Worm (Caenorhabditis elegans) whole organism, L1 larva: Measurements from ENCODE around the gene utx-1.
A peak's percentile ranks its signal among the peaks of the same experiment; 100 is the strongest.
"Not testable (repeated sequence)": the region's sequence is repeated elsewhere in the genome, so short reads cannot be mapped to it uniquely, and the experiment has no call there.

Experiments
- C16A3.4 ChIP-seq: fragments of 150-350 bp; optimal IDR thresholded peaks from 2 replicates; lab custom pipeline; 2014; ENCODE audit warnings: missing biosample characterization, missing genetic modification characterization
- C34B4.2 ChIP-seq: sonication (generic microtip); optimal IDR thresholded peaks from 2 replicates; lab custom pipeline; 2017; ENCODE audit warnings: mild to moderate bottlenecking, missing genetic modification characterization, missing compliant biosample characterization
- aha-1 ChIP-seq: fragments of 150-350 bp; optimal IDR thresholded peaks from 2 replicates; lab custom pipeline; 2014; ENCODE audit warnings: missing biosample characterization, missing genetic modification characterization
- alr-1 ChIP-seq: fragments of 200-800 bp; sonication (Bioruptor generic); optimal IDR thresholded peaks from 2 replicates; lab custom pipeline; 2018; ENCODE audit warnings: borderline replicate concordance, mild to moderate bottlenecking, missing genetic modification characterization, missing compliant biosample characterization
- ama-1 ChIP-seq: fragments of 150-350 bp; optimal IDR thresholded peaks from 2 replicates; lab custom pipeline; 2014
- ceh-8 ChIP-seq: fragments of 200-800 bp; sonication (Bioruptor generic); optimal IDR thresholded peaks from 2 replicates; lab custom pipeline; 2018; ENCODE audit warnings: mild to moderate bottlenecking, missing genetic modification characterization, moderate library complexity, missing compliant biosample characterization
- ceh-82 ChIP-seq, 3 experiments: fragments of 150-350 bp in 1 of 3; sonication (generic microtip) in 2 of 3; optimal IDR thresholded peaks; 2 replicates each; lab custom pipeline; 2014 to 2017; ENCODE audit warnings: missing biosample characterization in 3 of 3, missing genetic modification characterization in 3 of 3
- ceh-90 ChIP-seq: sonication (generic microtip); optimal IDR thresholded peaks from 2 replicates; lab custom pipeline; 2016; ENCODE audit warnings: missing genetic modification characterization, missing compliant biosample characterization
- ces-1 ChIP-seq: fragments of 150-350 bp; optimal IDR thresholded peaks from 2 replicates; lab custom pipeline; 2014; ENCODE audit warnings: missing biosample characterization, missing genetic modification reagents, missing genetic modification characterization
- dsc-1 ChIP-seq: sonication (generic microtip); optimal IDR thresholded peaks from 2 replicates; lab custom pipeline; 2016; ENCODE audit warnings: mild to moderate bottlenecking, missing genetic modification characterization, missing compliant biosample characterization
- efl-3 ChIP-seq: fragments of 200-800 bp; sonication (Bioruptor generic); optimal IDR thresholded peaks from 2 replicates; lab custom pipeline; 2018; ENCODE audit warnings: mild to moderate bottlenecking, missing genetic modification characterization, missing compliant biosample characterization
- egl-27 ChIP-seq, 2 experiments: fragments of 150-350 bp in 1 of 2; sonication (generic microtip); optimal IDR thresholded peaks; 3 replicates each; lab custom pipeline; 2017 to 2018; ENCODE audit warnings: missing biosample characterization in 2 of 2, missing genetic modification characterization in 2 of 2, missing genetic modification reagents in 2 of 2
- elt-2 ChIP-seq: sonication (generic microtip); optimal IDR thresholded peaks from 2 replicates; lab custom pipeline; 2016; ENCODE audit warnings: missing genetic modification characterization, mild to moderate bottlenecking, inconsistent platforms, missing compliant biosample characterization, missing genetic modification reagents
- ets-5 ChIP-seq: fragments of 200-800 bp; sonication (Bioruptor generic); IDR thresholded peaks from 2 replicates; pipeline ENCODE4 v1.3.6; 2022; ENCODE audit warnings: missing genetic modification characterization, missing compliant biosample characterization
- fkh-10 ChIP-seq: sonication (generic microtip); optimal IDR thresholded peaks from 2 replicates; lab custom pipeline; 2017; ENCODE audit warnings: missing biosample characterization, missing genetic modification reagents, missing genetic modification characterization
- fkh-8 ChIP-seq: sonication (generic microtip); optimal IDR thresholded peaks from 2 replicates; lab custom pipeline; 2016; ENCODE audit warnings: mild to moderate bottlenecking, missing genetic modification characterization, missing compliant biosample characterization
- fos-1 ChIP-seq: fragments of 150-350 bp; optimal IDR thresholded peaks from 2 replicates; lab custom pipeline; 2014; ENCODE audit warnings: missing biosample characterization, missing genetic modification characterization
- isw-1 ChIP-seq: fragments of 200-800 bp; sonication (Bioruptor generic); IDR thresholded peaks from 2 replicates; pipeline ENCODE4 v1.3.6; 2022; ENCODE audit warnings: missing genetic modification characterization, missing compliant biosample characterization
- jun-1 ChIP-seq: fragments of 150-350 bp; optimal IDR thresholded peaks from 2 replicates; lab custom pipeline; 2014; ENCODE audit warnings: missing biosample characterization, missing genetic modification reagents, missing genetic modification characterization
- lin-35 ChIP-seq, 2 experiments: fragments of 150-350 bp; optimal IDR thresholded peaks; 2 replicates each; lab custom pipeline; 2014; ENCODE audit warnings: missing biosample characterization in 2 of 2, missing genetic modification characterization in 2 of 2, missing genetic modification reagents in 2 of 2
- lin-39 ChIP-seq: fragments of 150-350 bp; optimal IDR thresholded peaks from 2 replicates; lab custom pipeline; 2014; ENCODE audit warnings: missing biosample characterization, missing genetic modification reagents, missing genetic modification characterization
- lsy-2 ChIP-seq, 2 experiments: fragments of 150-350 bp; optimal IDR thresholded peaks; 2 replicates each; lab custom pipeline; 2014; ENCODE audit warnings: missing biosample characterization in 2 of 2, missing genetic modification characterization in 2 of 2
- mdl-1 ChIP-seq, 2 experiments: fragments of 150-350 bp; optimal IDR thresholded peaks; 2 replicates each; lab custom pipeline; 2014 to 2017; ENCODE audit warnings: missing biosample characterization in 2 of 2, missing genetic modification characterization in 2 of 2, inconsistent platforms in 1 of 2
- mef-2 ChIP-seq: fragments of 150-350 bp; optimal IDR thresholded peaks from 2 replicates; lab custom pipeline; 2014; ENCODE audit warnings: missing biosample characterization, missing genetic modification characterization
- nhr-19 ChIP-seq: fragments of 200-800 bp; sonication (Bioruptor generic); conservative IDR thresholded peaks from 2 replicates; pipeline ENCODE4 v1.3.6; 2022; ENCODE audit warnings: missing genetic modification characterization, missing compliant biosample characterization
- nhr-47 ChIP-seq: sonication (generic microtip); optimal IDR thresholded peaks from 2 replicates; lab custom pipeline; 2016; ENCODE audit warnings: mild to moderate bottlenecking, missing genetic modification characterization, moderate library complexity, missing compliant biosample characterization
- nhr-76 ChIP-seq: sonication (generic microtip); optimal IDR thresholded peaks from 2 replicates; lab custom pipeline; 2017; ENCODE audit warnings: missing biosample characterization, missing genetic modification characterization
- nhr-77 ChIP-seq: fragments of 150-350 bp; optimal IDR thresholded peaks from 2 replicates; lab custom pipeline; 2014; ENCODE audit warnings: missing biosample characterization, missing genetic modification characterization
- nhr-85 ChIP-seq: sonication (generic microtip); peaks from one replicate; lab custom pipeline; 2016; ENCODE audit warnings: missing genetic modification characterization, inconsistent platforms, missing compliant biosample characterization
- nhr-90 ChIP-seq: sonication (generic microtip); optimal IDR thresholded peaks from 2 replicates; lab custom pipeline; 2016; ENCODE audit warnings: mild to moderate bottlenecking, missing genetic modification characterization, missing compliant biosample characterization; ENCODE audit not compliant: poor library complexity
- pag-3 ChIP-seq: sonication (generic microtip); optimal IDR thresholded peaks from 2 replicates; lab custom pipeline; 2017; ENCODE audit warnings: missing genetic modification characterization, mild to moderate bottlenecking, missing compliant biosample characterization, antibody characterized with exemption, borderline replicate concordance; ENCODE audit not compliant: insufficient read depth
- skn-1 ChIP-seq: fragments of 150-350 bp; optimal IDR thresholded peaks from 2 replicates; lab custom pipeline; 2014; ENCODE audit warnings: missing biosample characterization, missing genetic modification characterization
- unc-98 ChIP-seq: fragments of 200-800 bp; sonication (Bioruptor generic); IDR thresholded peaks from 2 replicates; pipeline ENCODE4 v1.3.6; 2022; ENCODE audit warnings: missing genetic modification characterization, missing compliant biosample characterization
- xbp-1 ChIP-seq: sonication (generic microtip); optimal IDR thresholded peaks from 2 replicates; lab custom pipeline; 2016; ENCODE audit warnings: missing genetic modification characterization, missing compliant biosample characterization
- zag-1 ChIP-seq: fragments of 150-350 bp; optimal IDR thresholded peaks from 2 replicates; lab custom pipeline; 2014; ENCODE audit warnings: missing biosample characterization, missing genetic modification characterization
- zip-4 ChIP-seq: fragments of 200-800 bp; sonication (Bioruptor generic); optimal IDR thresholded peaks from 2 replicates; lab custom pipeline; 2018; ENCODE audit warnings: mild to moderate bottlenecking, missing genetic modification characterization, moderate library complexity, missing compliant biosample characterization

The utx-1 gene

ce11 chrX:8521614-8522013 lies 35.3 kb upstream of the utx-1 start, which contains the start of gene C03G5.14:
C03G5.14 (plus strand) TSS chrX:8521914.
- TF ChIP-seq nhr-85 (tag; lab: Kevin White, UChicago) (no peak), ces-1 (GFP tag; lab: Kevin White, UChicago) (no peak), fkh-10 (GFP tag; lab: Kevin White, UChicago) (no peak), nhr-76 (tag; lab: Kevin White, UChicago) (no peak), ets-5 (GFP tag; lab: Robert Waterston, UW) (no peak), ceh-8 (GFP tag; lab: Kevin White, UChicago) (no peak)

- no peak for TF ChIP-seq C34B4.2 (tag; lab: Kevin White, UChicago)
- no peak for TF ChIP-seq dsc-1 (tag; lab: Kevin White, UChicago)
- no peak for TF ChIP-seq lin-35 (GFP tag; optimal IDR thresholded peaks at IDR 0.05; lab: Kevin White, UChicago)
- no peak for TF ChIP-seq egl-27 (tag; optimal IDR thresholded peaks at IDR 0.05; lab: Kevin White, UChicago)
- TF ChIP-seq pag-3, result no peak
- no peak for TF ChIP-seq fkh-10 (GFP tag; lab: Kevin White, UChicago)
- TF ChIP-seq lin-39 (tag; lab: Kevin White, UChicago), result no peak
- no peak for TF ChIP-seq jun-1 (tag; lab: Kevin White, UChicago)
- TF ChIP-seq ceh-90 (tag; lab: Kevin White, UChicago), result no peak
- TF ChIP-seq mdl-1 (tag; optimal IDR thresholded peaks at IDR 0.05; lab: Kevin White, UChicago), result no peak
- TF ChIP-seq fkh-8 (tag; lab: Kevin White, UChicago), result peak; percentile 49
- no peak for TF ChIP-seq aha-1
- peak; percentile 91 for TF ChIP-seq ceh-8 (GFP tag; lab: Kevin White, UChicago)
- TF ChIP-seq elt-2 (tag; lab: Kevin White, UChicago), result no peak
- no peak for TF ChIP-seq isw-1 (GFP tag; lab: Robert Waterston, UW)
- TF ChIP-seq nhr-19 (GFP tag; lab: Robert Waterston, UW), result no peak
- no peak for TF ChIP-seq C16A3.4 (tag; lab: Kevin White, UChicago)
- no peak for TF ChIP-seq zip-4
Measured at ce11 chrX:8523000-8523399, 33.9 kb upstream of the utx-1 start.

- no peak for TF ChIP-seq mef-2 (tag; lab: Kevin White, UChicago)
- TF ChIP-seq fkh-10 (GFP tag; lab: Kevin White, UChicago), result no peak
- TF ChIP-seq nhr-90, result no peak
- TF ChIP-seq dsc-1 (tag; lab: Kevin White, UChicago), result no peak
- no peak for TF ChIP-seq alr-1
- TF ChIP-seq fos-1 (tag; lab: Kevin White, UChicago), result no peak
Measured at ce11 chrX:8527950-8528349, 29.0 kb upstream of the utx-1 start, which contains the start of gene flp-5. flp-5 (plus strand) TSS chrX:8528250.

ce11 chrX:8535006-8535405 lies 21.9 kb upstream of the utx-1 start, which contains the start of gene nspc-1:
nspc-1 (minus strand) TSS chrX:8535106.
- not testable (repeated sequence) for TF ChIP-seq fkh-8 (tag; lab: Kevin White, UChicago); xbp-1; lsy-2 (tag; optimal IDR thresholded peaks at IDR 0.05; lab: Kevin White, UChicago)

ce11 chrX:8536791-8537190 lies 20.2 kb upstream of the utx-1 start, which contains the start of gene nspc-3:
nspc-3 (plus strand) TSS chrX:8537091.
- TF ChIP-seq zag-1 (tag; lab: Kevin White, UChicago), result no peak
- no peak for TF ChIP-seq ceh-82 (tag; optimal IDR thresholded peaks at IDR 0.05; lab: Kevin White, UChicago)
- TF ChIP-seq mdl-1 (tag; optimal IDR thresholded peaks at IDR 0.05; lab: Kevin White, UChicago), result no peak
- TF ChIP-seq nhr-47, result no peak
- TF ChIP-seq C34B4.2 (tag; lab: Kevin White, UChicago), result no peak
- TF ChIP-seq lsy-2 (tag; optimal IDR thresholded peaks at IDR 0.05; lab: Kevin White, UChicago), result no peak
- no peak for TF ChIP-seq nhr-77 (tag; lab: Kevin White, UChicago)
- no peak for TF ChIP-seq unc-98 (GFP tag; lab: Robert Waterston, UW)
- no peak for TF ChIP-seq ama-1 (lab: Kevin White, UChicago)
- TF ChIP-seq skn-1 (tag; lab: Kevin White, UChicago), result no peak
- no peak for TF ChIP-seq efl-3 (GFP tag; lab: Kevin White, UChicago)
